Worm (Caenorhabditis elegans): ENCODE results near the gene tps-2.

The tps-2 gene

ce11 chrII:14580549-14580948 lies 20.2 kb upstream of the tps-2 start, which contains the start of the genes nspb-8 and nspb-9:
Gene nspb-8, minus strand, starts transcription at chrII:14580649.
Gene nspb-9, plus strand, starts transcription at chrII:14580859.
- TF ChIP-seq lsl-1 (GFP tag; optimal IDR thresholded peaks at IDR 0.05), result no peak
- no peak for TF ChIP-seq lin-35 (GFP tag; optimal IDR thresholded peaks at IDR 0.05)
- no peak for TF ChIP-seq zim-3 (tag; optimal IDR thresholded peaks at IDR 0.05)
- TF ChIP-seq F55B11.4 (tag; optimal IDR thresholded peaks at IDR 0.05; ENCODE audit: borderline replicate concordance, insufficient read depth), result no peak
- TF ChIP-seq Y53F4B.3 (GFP tag; IDR thresholded peaks at IDR 0.05), result no peak
- no peak for TF ChIP-seq pha-4 (tag; optimal IDR thresholded peaks at IDR 0.05)
- no peak for TF ChIP-seq ztf-3 (GFP tag; optimal IDR thresholded peaks at IDR 0.05)
- no peak for TF ChIP-seq ceh-79 (tag; optimal IDR thresholded peaks at IDR 0.05)
- no peak for TF ChIP-seq ceh-27 (GFP tag; optimal IDR thresholded peaks at IDR 0.05)
- TF ChIP-seq him-1 (tag; optimal IDR thresholded peaks at IDR 0.05), result no peak
- TF ChIP-seq zfh-2 (GFP tag; conservative IDR thresholded peaks at IDR 0.05), result no peak
- TF ChIP-seq nhr-80 (tag; optimal IDR thresholded peaks at IDR 0.05), result no peak
- no peak for TF ChIP-seq let-607 (tag; optimal IDR thresholded peaks at IDR 0.05)
- TF ChIP-seq B0035.1 (tag; optimal IDR thresholded peaks at IDR 0.05), result no peak
- TF ChIP-seq aptf-2 (GFP tag; conservative IDR thresholded peaks at IDR 0.05), result no peak
- TF ChIP-seq F49E8.2 (tag; optimal IDR thresholded peaks at IDR 0.05; ENCODE audit: insufficient read depth), result no peak
- TF ChIP-seq repo-1 (tag; optimal IDR thresholded peaks at IDR 0.05), result no peak

- no peak for TF ChIP-seq F39B2.1 (GFP tag; IDR thresholded peaks at IDR 0.05)
- no peak for TF ChIP-seq ztf-22 (GFP tag; optimal IDR thresholded peaks at IDR 0.05)
- no peak for TF ChIP-seq T07F8.4 (tag; optimal IDR thresholded peaks at IDR 0.05)
- no peak for TF ChIP-seq ceh-79 (tag; optimal IDR thresholded peaks at IDR 0.05)
- TF ChIP-seq Y67H2A.10 (GFP tag; conservative IDR thresholded peaks at IDR 0.05), result no peak
- no peak for TF ChIP-seq F23B12.7 (tag; optimal IDR thresholded peaks at IDR 0.05; ENCODE audit: insufficient read depth)
- no peak for TF ChIP-seq ceh-58 (GFP tag; IDR thresholded peaks at IDR 0.05)
- TF ChIP-seq rcor-1 (GFP tag; IDR thresholded peaks at IDR 0.05), result no peak
- no peak for TF ChIP-seq ztf-6 (GFP tag; IDR thresholded peaks at IDR 0.05)
- TF ChIP-seq zfh-2 (GFP tag; conservative IDR thresholded peaks at IDR 0.05), result no peak
- no peak for TF ChIP-seq him-1 (tag; optimal IDR thresholded peaks at IDR 0.05)
- no peak for TF ChIP-seq madf-10 (tag; optimal IDR thresholded peaks at IDR 0.05)
- TF ChIP-seq snpc-1.3 (tag; optimal IDR thresholded peaks at IDR 0.05; ENCODE audit: insufficient read depth), result no peak
- TF ChIP-seq ekl-4 (GFP tag; IDR thresholded peaks at IDR 0.05), result no peak
Observed at ce11 chrII:14582206-14582605, 18.5 kb upstream of the tps-2 start, which contains the start of gene C01G12.3. Gene C01G12.3, minus strand, starts transcription at chrII:14582306.

ce11 chrII:14587407-14587806 lies 13.3 kb upstream of the tps-2 start, which contains the start of gene C01G12.5:
Gene C01G12.5, minus strand, starts transcription at chrII:14587507.
- TF ChIP-seq atf-7 (tag; optimal IDR thresholded peaks at IDR 0.05) (no peak), snpc-4 (GFP tag; optimal IDR thresholded peaks at IDR 0.05) (no peak), snpc-4 (tag; optimal IDR thresholded peaks at IDR 0.05) (no peak), F57A8.1 (GFP tag; optimal IDR thresholded peaks at IDR 0.05) (no peak), snpc-1.3 (tag; optimal IDR thresholded peaks at IDR 0.05; ENCODE audit: insufficient read depth) (no peak), tlf-1 (GFP tag; optimal IDR thresholded peaks at IDR 0.05) (no peak), athp-1 (tag; optimal IDR thresholded peaks at IDR 0.05) (no peak), lir-1 (GFP tag; conservative IDR thresholded peaks at IDR 0.05) (no peak), ekl-4 (GFP tag; IDR thresholded peaks at IDR 0.05) (no peak), let-607 (tag; optimal IDR thresholded peaks at IDR 0.05) (no peak), nfyb-1 (GFP tag; IDR thresholded peaks at IDR 0.05) (no peak), hmg-20 (GFP tag; IDR thresholded peaks at IDR 0.05) (no peak), F52B5.7 (tag; optimal IDR thresholded peaks at IDR 0.05) (no peak), B0035.1 (tag; optimal IDR thresholded peaks at IDR 0.05) (no peak), lin-26 (GFP tag; IDR thresholded peaks at IDR 0.05) (no peak), ztf-25 (GFP tag; IDR thresholded peaks at IDR 0.05) (no peak)
